Worm (Caenorhabditis elegans) whole organism, mixed stage, embryonic: ENCODE measurements around the gene ced-10.

Source experiments
- bed-3 ChIP-seq: fragments of 200-800 bp; sonication (Bioruptor generic); optimal IDR thresholded peaks from 3 replicates; lab custom pipeline; 2018; ENCODE audit warnings: mild to moderate bottlenecking, missing genetic modification characterization, moderate library complexity, missing compliant biosample characterization
- blmp-1 ChIP-seq: fragments of 150-350 bp; optimal IDR thresholded peaks from 2 replicates; lab custom pipeline; 2014; ENCODE audit warnings: missing biosample characterization, missing genetic modification characterization
- ceh-83 ChIP-seq: fragments of 200-800 bp; sonication (Bioruptor generic); optimal IDR thresholded peaks from 2 replicates; lab custom pipeline; 2018; ENCODE audit warnings: mild to moderate bottlenecking, missing genetic modification characterization, missing compliant biosample characterization
- ces-1 ChIP-seq: fragments of 150-350 bp; optimal IDR thresholded peaks from 2 replicates; lab custom pipeline; 2014; ENCODE audit warnings: missing biosample characterization, missing genetic modification reagents, missing genetic modification characterization
- nhr-237 ChIP-seq: fragments of 150-350 bp; optimal IDR thresholded peaks from 2 replicates; lab custom pipeline; 2014; ENCODE audit warnings: missing biosample characterization, missing genetic modification characterization
- nhr-28 ChIP-seq: fragments of 150-350 bp; optimal IDR thresholded peaks from 2 replicates; lab custom pipeline; 2014; ENCODE audit warnings: missing biosample characterization, missing genetic modification characterization
- pha-4 ChIP-seq: fragments of 150-350 bp; optimal IDR thresholded peaks from 2 replicates; lab custom pipeline; 2018; ENCODE audit warnings: missing biosample characterization, missing genetic modification reagents, missing genetic modification characterization
- tbx-8 ChIP-seq: fragments of 200-800 bp; sonication (Bioruptor generic); optimal IDR thresholded peaks from 2 replicates; lab custom pipeline; 2018; ENCODE audit warnings: mild to moderate bottlenecking, missing genetic modification characterization, moderate library complexity, missing compliant biosample characterization
- unc-39 ChIP-seq: fragments of 150-350 bp; optimal IDR thresholded peaks from 2 replicates; lab custom pipeline; 2014; ENCODE audit warnings: missing biosample characterization, missing genetic modification characterization
- unc-62 ChIP-seq: fragments of 150-350 bp; optimal IDR thresholded peaks from 2 replicates; lab custom pipeline; 2014; ENCODE audit warnings: missing biosample characterization, missing genetic modification reagents, missing genetic modification characterization
- zip-8 ChIP-seq: fragments of 150-350 bp; optimal IDR thresholded peaks from 2 replicates; lab custom pipeline; 2014; ENCODE audit warnings: missing biosample characterization, missing genetic modification characterization

ce11 chrIV:3519352-3519751, 10.0 kb upstream of the ced-10 start:
- TF ChIP-seq nhr-237 (tag; lab: Kevin White, UChicago) = no peak
- TF ChIP-seq ceh-83 (GFP tag; lab: Kevin White, UChicago) = no peak
- TF ChIP-seq blmp-1 (tag; lab: Kevin White, UChicago) = peak; percentile 59
- TF ChIP-seq tbx-8 (GFP tag; lab: Kevin White, UChicago) = no peak
- TF ChIP-seq zip-8 (tag; lab: Kevin White, UChicago) = no peak
- no peak for TF ChIP-seq nhr-28 (tag; lab: Kevin White, UChicago)
- TF ChIP-seq ces-1 (GFP tag; lab: Kevin White, UChicago) = peak; percentile 52
- TF ChIP-seq unc-62 (GFP tag; lab: Kevin White, UChicago) = no peak
- TF ChIP-seq unc-39 (tag; lab: Kevin White, UChicago) = no peak
- no peak for TF ChIP-seq bed-3
- peak; percentile 34 for TF ChIP-seq pha-4 (tag; lab: Kevin White, UChicago)
